Worm (Caenorhabditis elegans): ENCODE data around the gene Y17G9B.5.

DNA sequence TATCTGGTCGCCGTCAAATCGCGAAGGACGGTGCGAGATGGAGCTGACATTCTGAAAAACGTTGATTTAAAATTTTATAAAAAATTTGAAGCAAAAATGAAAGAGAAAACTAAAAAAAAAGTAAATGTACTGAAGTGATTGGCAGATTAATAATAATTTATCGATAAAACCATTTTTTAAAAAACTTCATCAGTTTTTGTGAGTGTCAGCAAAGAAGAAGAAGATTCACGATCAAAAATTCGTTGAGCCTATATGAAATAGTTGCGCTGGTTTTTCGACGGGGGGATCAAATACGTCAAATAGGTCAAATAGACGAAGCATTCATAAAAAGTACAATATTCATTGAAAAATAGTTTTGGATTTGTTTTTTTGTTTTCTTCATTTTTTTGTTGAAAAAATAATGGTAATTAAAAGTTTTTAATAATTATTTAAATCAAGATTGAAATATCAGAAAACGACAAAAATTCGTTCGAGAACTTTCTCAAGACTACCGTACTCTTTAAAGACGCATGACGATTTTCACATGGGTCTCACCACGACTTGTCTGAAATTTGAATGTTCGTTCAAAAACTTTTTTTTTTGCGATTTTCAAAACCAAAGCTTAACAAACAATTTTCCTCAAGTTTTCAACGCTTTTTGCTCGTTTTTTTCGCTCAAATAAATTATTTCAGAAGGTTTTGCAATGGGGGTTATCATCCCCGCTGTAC is 10.5 kb downstream of the Y17G9B.5 start, which contains the start of the genes memi-1 and cyp-31A3:
- TF ChIP-seq skn-1 (tag; optimal IDR thresholded peaks at IDR 0.05): no peak
- no peak for TF ChIP-seq unc-98 (GFP tag; IDR thresholded peaks at IDR 0.05)

All from whole organism, L1 larva.